Worm (Caenorhabditis elegans) whole organism, L3 larva: ENCODE data around the gene del-1.

Source experiments
- R02D3.7 ChIP-seq: fragments of 150-350 bp; optimal IDR thresholded peaks from 2 replicates; lab custom pipeline; 2014; ENCODE audit warnings: missing biosample characterization, missing genetic modification characterization
- ceh-16 ChIP-seq: sonication (generic microtip); optimal IDR thresholded peaks from 2 replicates; lab custom pipeline; 2017; ENCODE audit warnings: missing biosample characterization, missing genetic modification characterization
- ceh-9 ChIP-seq: sonication (generic microtip); optimal IDR thresholded peaks from 2 replicates; lab custom pipeline; 2018; ENCODE audit warnings: missing biosample characterization, missing genetic modification characterization
- daf-12 ChIP-seq: fragments of 150-350 bp; optimal IDR thresholded peaks from 2 replicates; lab custom pipeline; 2014; ENCODE audit warnings: missing biosample characterization, missing genetic modification reagents, missing genetic modification characterization
- egl-5 ChIP-seq: fragments of 150-350 bp; optimal IDR thresholded peaks from 2 replicates; lab custom pipeline; 2017; ENCODE audit warnings: missing biosample characterization, missing genetic modification reagents, missing genetic modification characterization, inconsistent platforms
- elt-1 ChIP-seq: fragments of 150-350 bp; optimal IDR thresholded peaks from 2 replicates; lab custom pipeline; 2014; ENCODE audit warnings: missing biosample characterization, missing genetic modification characterization
- elt-2 ChIP-seq: sonication (generic microtip); optimal IDR thresholded peaks from 2 replicates; lab custom pipeline; 2016; ENCODE audit warnings: missing genetic modification reagents, mild to moderate bottlenecking, missing genetic modification characterization, missing compliant biosample characterization
- fkh-10 ChIP-seq: sonication (generic microtip); optimal IDR thresholded peaks from 2 replicates; lab custom pipeline; 2017; ENCODE audit warnings: missing biosample characterization, missing genetic modification reagents, missing genetic modification characterization
- fkh-2 ChIP-seq: fragments of 150-350 bp; optimal IDR thresholded peaks from 2 replicates; lab custom pipeline; 2014; ENCODE audit warnings: missing biosample characterization, missing genetic modification reagents, missing genetic modification characterization
- fos-1 ChIP-seq: fragments of 150-350 bp; optimal IDR thresholded peaks from 2 replicates; lab custom pipeline; 2014; ENCODE audit warnings: missing biosample characterization, missing genetic modification characterization
- jun-1 ChIP-seq: fragments of 150-350 bp; optimal IDR thresholded peaks from 2 replicates; lab custom pipeline; 2014; ENCODE audit warnings: missing biosample characterization, missing genetic modification reagents, missing genetic modification characterization
- lin-15B ChIP-seq: fragments of 150-350 bp; optimal IDR thresholded peaks from 2 replicates; lab custom pipeline; 2014; ENCODE audit warnings: missing biosample characterization, missing genetic modification characterization
- nhr-11 ChIP-seq: fragments of 150-350 bp; optimal IDR thresholded peaks from 2 replicates; lab custom pipeline; 2014; ENCODE audit warnings: missing biosample characterization, missing genetic modification characterization
- nhr-12 ChIP-seq: fragments of 150-350 bp; optimal IDR thresholded peaks from 2 replicates; lab custom pipeline; 2014; ENCODE audit warnings: missing biosample characterization, missing genetic modification characterization
- nhr-237 ChIP-seq: fragments of 150-350 bp; optimal IDR thresholded peaks from 2 replicates; lab custom pipeline; 2014; ENCODE audit warnings: missing biosample characterization, missing genetic modification characterization
- nhr-25 ChIP-seq: sonication (generic microtip); optimal IDR thresholded peaks from 2 replicates; lab custom pipeline; 2017; ENCODE audit warnings: missing biosample characterization, missing genetic modification characterization
- nhr-43 ChIP-seq: sonication (generic microtip); optimal IDR thresholded peaks from 2 replicates; lab custom pipeline; 2016; ENCODE audit warnings: mild to moderate bottlenecking, missing genetic modification characterization, missing compliant biosample characterization; ENCODE audit not compliant: poor library complexity, severe bottlenecking
- nhr-76 ChIP-seq: fragments of 150-350 bp; sonication (generic microtip); optimal IDR thresholded peaks from 5 replicates; lab custom pipeline; 2014; ENCODE audit warnings: missing biosample characterization, missing genetic modification characterization
- pqm-1 ChIP-seq: fragments of 150-350 bp; optimal IDR thresholded peaks from 2 replicates; lab custom pipeline; 2017; ENCODE audit warnings: missing biosample characterization, missing genetic modification characterization, inconsistent platforms
- skn-1 ChIP-seq: fragments of 150-350 bp; optimal IDR thresholded peaks from 2 replicates; lab custom pipeline; 2014; ENCODE audit warnings: missing biosample characterization, missing genetic modification characterization
- snpc-4 ChIP-seq: fragments of 150-350 bp; optimal IDR thresholded peaks from 2 replicates; lab custom pipeline; 2014; ENCODE audit warnings: missing biosample characterization, missing genetic modification characterization
- unc-39 ChIP-seq: sonication (generic microtip); optimal IDR thresholded peaks from 4 replicates; lab custom pipeline; 2017; ENCODE audit warnings: missing biosample characterization, missing genetic modification characterization
- ztf-4 ChIP-seq: fragments of 150-350 bp; optimal IDR thresholded peaks from 2 replicates; lab custom pipeline; 2014; ENCODE audit warnings: missing biosample characterization, missing genetic modification characterization

del-1 gene

ce11 chrX:14313627-14314026 lies 45.7 kb downstream of the del-1 start, which contains the start of gene prx-1:
TSS of gene prx-1 (plus strand) at chrX:14313927.
- TF ChIP-seq elt-2 (tag; lab: Kevin White, UChicago) (peak; percentile 13), elt-1 (tag; lab: Kevin White, UChicago) (no peak), pqm-1 (tag; lab: Kevin White, UChicago) (peak; percentile 49)

- peak; percentile 81 for TF ChIP-seq fkh-10 (GFP tag; lab: Kevin White, UChicago)
- no peak for TF ChIP-seq jun-1 (tag; lab: Kevin White, UChicago)
Measured at ce11 chrX:14316132-14316531, 48.3 kb downstream of the del-1 start.

- TF ChIP-seq unc-39 (no peak), nhr-12 (no peak), fkh-10 (GFP tag; lab: Kevin White, UChicago) (no peak), fkh-2 (tag; lab: Kevin White, UChicago) (no peak)
Measured at ce11 chrX:14320298-14320697, 52.4 kb downstream of the del-1 start, which contains the start of gene C11H1.9. TSS of gene C11H1.9 (minus strand) at chrX:14320398.

ce11 chrX:14322793-14323192 lies 54.9 kb downstream of the del-1 start:
- peak; percentile 56 for TF ChIP-seq nhr-25 (tag; lab: Kevin White, UChicago)
- no peak for TF ChIP-seq ceh-9
- peak; percentile 43 for TF ChIP-seq elt-1 (tag; lab: Kevin White, UChicago)

ce11 chrX:14324289-14324688 lies 56.4 kb downstream of the del-1 start:
- peak; percentile 88 for TF ChIP-seq snpc-4 (tag; lab: Kevin White, UChicago)
- no peak for TF ChIP-seq nhr-25 (tag; lab: Kevin White, UChicago)
- TF ChIP-seq fkh-10 (GFP tag; lab: Kevin White, UChicago): no peak

- TF ChIP-seq lin-15B (tag; lab: Kevin White, UChicago) (no peak), fos-1 (tag; lab: Kevin White, UChicago) (no peak), jun-1 (tag; lab: Kevin White, UChicago) (no peak), skn-1 (no peak), nhr-43 (tag; lab: Kevin White, UChicago) (no peak), ztf-4 (tag; lab: Kevin White, UChicago) (no peak), fkh-2 (tag; lab: Kevin White, UChicago) (no peak), nhr-76 (no peak), pqm-1 (tag; lab: Kevin White, UChicago) (no peak), elt-2 (tag; lab: Kevin White, UChicago) (no peak), nhr-11 (tag; lab: Kevin White, UChicago) (no peak), nhr-237 (tag; lab: Kevin White, UChicago) (no peak), daf-12 (tag; lab: Kevin White, UChicago) (no peak), ceh-16 (tag; lab: Kevin White, UChicago) (no peak), R02D3.7 (tag; lab: Kevin White, UChicago) (no peak), nhr-25 (tag; lab: Kevin White, UChicago) (no peak), egl-5 (no peak)
Measured at ce11 chrX:14326578-14326977, 58.7 kb downstream of the del-1 start.
